Fruit fly (Drosophila melanogaster) whole organism, embryonic: Measurements from ENCODE around the gene msps.

ENCODE experiments used
- Adf1 ChIP-seq: fragments of 200-800 bp; sonication (Bioruptor generic); IDR thresholded peaks from 2 replicates; pipeline ENCODE4 v1.3.6; 2022; ENCODE audit warnings: missing biosample characterization, missing genetic modification characterization
- Awh ChIP-seq: fragments of 200-800 bp; sonication (Bioruptor generic); IDR thresholded peaks from 2 replicates; pipeline ENCODE4, ENCODE4 v1.3.6; 2022; ENCODE audit warnings: missing biosample characterization, missing genetic modification characterization
- Blimp-1 ChIP-seq: fragments of 200-800 bp; sonication (Bioruptor generic); optimal IDR thresholded peaks from 3 replicates; lab custom pipeline; 2018; ENCODE audit warnings: missing biosample characterization, missing genetic modification characterization, mild to moderate bottlenecking, moderate library complexity, missing genetic modification reagents
- CG10431 ChIP-seq: fragments of 200-800 bp; sonication (Bioruptor generic); optimal IDR thresholded peaks from 3 replicates; lab custom pipeline; 2018; ENCODE audit warnings: missing biosample characterization, mild to moderate bottlenecking, missing genetic modification characterization
- CG13123 ChIP-seq: fragments of 200-800 bp; sonication (Bioruptor generic); optimal IDR thresholded peaks from 2 replicates; lab custom pipeline; 2016; ENCODE audit warnings: missing biosample characterization, missing genetic modification characterization
- CG14710 ChIP-seq: fragments of 200-800 bp; sonication (Bioruptor generic); optimal IDR thresholded peaks from 3 replicates; lab custom pipeline; 2019; ENCODE audit warnings: missing biosample characterization, mild to moderate bottlenecking, missing genetic modification characterization, moderate library complexity
- CG15269 ChIP-seq: fragments of 200-800 bp; sonication (Bioruptor generic); optimal IDR thresholded peaks from 2 replicates; lab custom pipeline; 2018; ENCODE audit warnings: missing biosample characterization, mild to moderate bottlenecking, missing genetic modification characterization, moderate library complexity
- CG15601 ChIP-seq: fragments of 200-800 bp; sonication (Bioruptor generic); optimal IDR thresholded peaks from 3 replicates; lab custom pipeline; 2019; ENCODE audit warnings: missing biosample characterization, mild to moderate bottlenecking, missing genetic modification characterization, moderate library complexity
- CG17802 ChIP-seq: fragments of 200-800 bp; sonication (Bioruptor generic); optimal IDR thresholded peaks from 2 replicates; lab custom pipeline; 2018; ENCODE audit warnings: missing biosample characterization, mild to moderate bottlenecking, missing genetic modification characterization, moderate library complexity
- CG18262 ChIP-seq: fragments of 200-800 bp; optimal IDR thresholded peaks from 3 replicates; lab custom pipeline; 2019; ENCODE audit warnings: missing biosample characterization, mild to moderate bottlenecking, missing genetic modification characterization, moderate library complexity
- CG2202 ChIP-seq: fragments of 200-800 bp; sonication (Bioruptor generic); optimal IDR thresholded peaks from 2 replicates; lab custom pipeline; 2018; ENCODE audit warnings: missing biosample characterization, mild to moderate bottlenecking, missing genetic modification characterization
- CG3281 ChIP-seq: fragments of 200-800 bp; sonication (Bioruptor generic); optimal IDR thresholded peaks from 3 replicates; lab custom pipeline; 2017; ENCODE audit warnings: missing biosample characterization, mild to moderate bottlenecking, missing genetic modification characterization
- CG33557 ChIP-seq: fragments of 200-800 bp; sonication (Bioruptor generic); optimal IDR thresholded peaks from 2 replicates; lab custom pipeline; 2019; ENCODE audit warnings: missing biosample characterization, mild to moderate bottlenecking, missing genetic modification characterization, moderate library complexity
- CG6689 ChIP-seq: fragments of 200-800 bp; sonication (Bioruptor generic); IDR thresholded peaks from 2 replicates; pipeline ENCODE4 v1.3.6; 2022; ENCODE audit warnings: missing biosample characterization, missing genetic modification characterization
- CG8388 ChIP-seq: fragments of 200-800 bp; sonication (Bioruptor generic); optimal IDR thresholded peaks from 2 replicates; lab custom pipeline; 2019; ENCODE audit warnings: missing biosample characterization, mild to moderate bottlenecking, missing genetic modification characterization, moderate library complexity
- CG8765 ChIP-seq: fragments of 200-800 bp; sonication (Bioruptor generic); IDR thresholded peaks from 2 replicates; pipeline ENCODE4 v1.3.6; 2022; ENCODE audit warnings: missing biosample characterization, missing genetic modification characterization
- CHES-1-like ChIP-seq: fragments of 200-800 bp; sonication (Bioruptor generic); optimal IDR thresholded peaks from 2 replicates; lab custom pipeline; 2016; ENCODE audit warnings: missing biosample characterization, missing genetic modification characterization
- ERR ChIP-seq: fragments of 200-800 bp; sonication (Bioruptor generic); optimal IDR thresholded peaks from 2 replicates; lab custom pipeline; 2016; ENCODE audit warnings: missing biosample characterization, missing genetic modification characterization
- Fer2 ChIP-seq: fragments of 200-800 bp; sonication (Bioruptor generic); optimal IDR thresholded peaks from 2 replicates; lab custom pipeline; 2018; ENCODE audit warnings: missing biosample characterization, mild to moderate bottlenecking, missing genetic modification characterization, moderate library complexity
- Hr78 ChIP-seq, 2 experiments: fragments of 200-800 bp in 1 of 2; fragments of >200 bp in 1 of 2; sonication (Bioruptor generic) in 1 of 2; optimal IDR thresholded peaks; 2 replicates each; lab custom pipeline; 2017 to 2019; ENCODE audit warnings: missing biosample characterization in 2 of 2, missing genetic modification characterization in 2 of 2, mild to moderate bottlenecking in 1 of 2, moderate library complexity in 1 of 2
- Mrtf ChIP-seq: fragments of 200-800 bp; sonication (Bioruptor generic); IDR thresholded peaks from 3 replicates; pipeline ENCODE4 v1.3.6; 2022; ENCODE audit warnings: missing biosample characterization, missing genetic modification characterization
- Pdp1 ChIP-seq, 2 experiments: fragments of 200-800 bp; sonication (Bioruptor generic); optimal IDR thresholded peaks; 3 replicates each; lab custom pipeline; 2016; ENCODE audit warnings: missing biosample characterization in 2 of 2, missing genetic modification characterization in 2 of 2, mild to moderate bottlenecking in 1 of 2, moderate library complexity in 1 of 2
- Sox100B ChIP-seq: fragments of 200-800 bp; sonication (Bioruptor generic); optimal IDR thresholded peaks from 3 replicates; lab custom pipeline; 2018; ENCODE audit warnings: missing biosample characterization, mild to moderate bottlenecking, missing genetic modification characterization
- Vsx1 ChIP-seq: fragments of 200-800 bp; sonication (Bioruptor generic); optimal IDR thresholded peaks from 2 replicates; lab custom pipeline; 2017; ENCODE audit warnings: missing biosample characterization, mild to moderate bottlenecking, missing genetic modification characterization, missing genetic modification reagents
- abd-A ChIP-seq: fragments of 200-800 bp; sonication (Bioruptor generic); optimal IDR thresholded peaks from 3 replicates; lab custom pipeline; 2019; ENCODE audit warnings: missing biosample characterization, mild to moderate bottlenecking, missing genetic modification characterization, moderate library complexity
- bsh ChIP-seq, 2 experiments: fragments of 200-800 bp; sonication (Bioruptor generic); optimal IDR thresholded peaks; 2 replicates each; lab custom pipeline; 2017 to 2018; ENCODE audit warnings: mild to moderate bottlenecking in 2 of 2, missing biosample characterization in 2 of 2, missing genetic modification characterization in 2 of 2, moderate library complexity in 1 of 2
- crol ChIP-seq: fragments of 200-800 bp; sonication (Bioruptor generic); IDR thresholded peaks from 2 replicates; pipeline ENCODE4 v1.3.6; 2022; ENCODE audit warnings: missing biosample characterization, missing genetic modification characterization
- danr ChIP-seq: fragments of 200-800 bp; sonication (Bioruptor generic); IDR thresholded peaks from 2 replicates; pipeline ENCODE4 v1.3.6; 2022; ENCODE audit warnings: missing biosample characterization, missing genetic modification characterization
- dmrt11E ChIP-seq: fragments of 200-800 bp; sonication (Bioruptor generic); optimal IDR thresholded peaks from 3 replicates; lab custom pipeline; 2018; ENCODE audit warnings: missing biosample characterization, mild to moderate bottlenecking, missing genetic modification characterization, moderate library complexity
- eve ChIP-seq, 2 experiments: fragments of >200 bp; optimal IDR thresholded peaks; 2 replicates each; lab custom pipeline; 2017; ENCODE audit warnings: missing biosample characterization in 2 of 2, missing genetic modification characterization in 2 of 2
- fd64A ChIP-seq: fragments of 200-800 bp; sonication (Bioruptor generic); optimal IDR thresholded peaks from 3 replicates; lab custom pipeline; 2018; ENCODE audit warnings: missing biosample characterization, mild to moderate bottlenecking, missing genetic modification characterization
- gcm ChIP-seq: fragments of 200-800 bp; sonication (Bioruptor generic); optimal IDR thresholded peaks from 2 replicates; lab custom pipeline; 2019; ENCODE audit warnings: missing biosample characterization, mild to moderate bottlenecking, missing genetic modification characterization, moderate library complexity
- gem ChIP-seq: fragments of 200-800 bp; sonication (Bioruptor generic); optimal IDR thresholded peaks from 2 replicates; lab custom pipeline; 2019; ENCODE audit warnings: missing biosample characterization, mild to moderate bottlenecking, missing genetic modification characterization, moderate library complexity
- gsb-n ChIP-seq: fragments of 200-800 bp; sonication (Bioruptor generic); optimal IDR thresholded peaks from 3 replicates; lab custom pipeline; 2018; ENCODE audit warnings: missing biosample characterization, mild to moderate bottlenecking, missing genetic modification characterization
- hkb ChIP-seq, 2 experiments: fragments of 200-800 bp in 1 of 2; fragments of >200 bp in 1 of 2; sonication (Bioruptor generic) in 1 of 2; IDR thresholded peaks in 1 of 2; optimal IDR thresholded peaks in 1 of 2; 2 replicates each; pipeline versions ENCODE4 v1.3.6 to Lab custom; 2017 to 2022; ENCODE audit warnings: missing biosample characterization in 1 of 2, missing genetic modification characterization in 1 of 2
- insv ChIP-seq, 2 experiments: fragments of 200-800 bp; sonication (Bioruptor generic); optimal IDR thresholded peaks; 3 replicates each; lab custom pipeline; 2016 to 2018; ENCODE audit warnings: missing biosample characterization in 2 of 2, missing genetic modification characterization in 2 of 2
- ken ChIP-seq: fragments of 200-800 bp; sonication (Bioruptor generic); IDR thresholded peaks from 3 replicates; pipeline ENCODE4 v1.3.6; 2022; ENCODE audit warnings: missing biosample characterization, missing genetic modification characterization
- kni ChIP-seq: fragments of 200-800 bp; sonication (Bioruptor generic); optimal IDR thresholded peaks from 3 replicates; lab custom pipeline; 2017; ENCODE audit warnings: mild to moderate bottlenecking, missing biosample characterization, missing genetic modification reagents, missing genetic modification characterization
- lola ChIP-seq, 3 experiments: fragments of >200 bp in 2 of 3; fragments of 200-800 bp in 1 of 3; sonication (Bioruptor generic) in 1 of 3; optimal IDR thresholded peaks; 2 replicates each; lab custom pipeline; 2017 to 2019; ENCODE audit warnings: missing biosample characterization in 3 of 3, missing genetic modification characterization in 3 of 3, mild to moderate bottlenecking in 1 of 3, moderate library complexity in 1 of 3
- oc ChIP-seq: fragments of 200-800 bp; sonication (Bioruptor generic); optimal IDR thresholded peaks from 2 replicates; lab custom pipeline; 2018; ENCODE audit warnings: missing biosample characterization, mild to moderate bottlenecking, missing genetic modification characterization, moderate library complexity
- sd ChIP-seq: fragments of 200-800 bp; sonication (Bioruptor generic); optimal IDR thresholded peaks from 3 replicates; lab custom pipeline; 2018; ENCODE audit warnings: missing biosample characterization, mild to moderate bottlenecking, missing genetic modification characterization, moderate library complexity
- vvl ChIP-seq: fragments of 200-800 bp; sonication (Bioruptor generic); IDR thresholded peaks from 2 replicates; pipeline ENCODE4 v1.3.6; 2022; ENCODE audit warnings: missing biosample characterization, missing genetic modification characterization

Gene msps

DNA sequence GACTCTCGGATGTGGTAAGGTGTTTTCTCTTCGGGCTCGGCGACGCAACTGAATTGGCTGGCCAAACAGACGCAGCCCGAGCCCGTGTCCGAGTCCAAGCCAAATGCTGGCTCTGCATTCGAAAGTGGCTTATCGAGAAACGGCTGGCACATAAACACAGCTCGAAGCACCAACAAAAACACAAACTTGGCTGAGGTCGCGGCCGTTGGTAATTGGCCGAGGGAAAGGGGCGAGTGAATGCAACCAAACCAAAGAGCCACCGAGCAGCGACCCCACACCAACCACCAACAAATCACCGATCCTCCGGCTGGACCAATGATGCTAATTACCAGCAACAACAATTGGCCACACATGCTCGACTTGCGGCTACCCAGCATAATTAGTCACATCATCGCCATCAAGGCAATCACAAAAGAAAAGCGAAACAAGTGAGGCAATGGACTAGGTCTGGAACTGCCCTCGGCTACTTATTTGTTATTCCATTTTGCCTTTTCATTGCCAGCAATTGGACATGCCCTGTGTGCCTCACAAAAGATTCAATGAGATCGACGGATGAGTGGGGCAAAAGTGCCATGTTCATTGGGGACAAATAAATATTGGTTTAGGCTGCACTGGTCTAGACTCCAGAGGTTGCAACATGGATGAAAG, 30.5 kb downstream of the msps start, which contains the start of gene CG32855 (continued):
- TF ChIP-seq eve (GFP tag; optimal IDR thresholded peaks at IDR 0.05; lab: Kevin White, UChicago) (no peak), Hr78 (GFP tag; optimal IDR thresholded peaks at IDR 0.05; lab: Kevin White, UChicago) (peak in 1 of 2 experiments; percentile 71), CG8388 (GFP tag; lab: Kevin White, UChicago) (no peak), CHES-1-like (GFP tag; lab: Kevin White, UChicago) (no peak), dmrt11E (tag; lab: Kevin White, UChicago) (peak; percentile 13), Fer2 (tag; lab: Kevin White, UChicago) (no peak), vvl (GFP tag; lab: Robert Waterston, UW) (0 out of 2 replicates have a peak, but pooled peaks have one; percentile 20), CG3281 (GFP tag; lab: Kevin White, UChicago) (no peak), Adf1 (no peak)

DNA sequence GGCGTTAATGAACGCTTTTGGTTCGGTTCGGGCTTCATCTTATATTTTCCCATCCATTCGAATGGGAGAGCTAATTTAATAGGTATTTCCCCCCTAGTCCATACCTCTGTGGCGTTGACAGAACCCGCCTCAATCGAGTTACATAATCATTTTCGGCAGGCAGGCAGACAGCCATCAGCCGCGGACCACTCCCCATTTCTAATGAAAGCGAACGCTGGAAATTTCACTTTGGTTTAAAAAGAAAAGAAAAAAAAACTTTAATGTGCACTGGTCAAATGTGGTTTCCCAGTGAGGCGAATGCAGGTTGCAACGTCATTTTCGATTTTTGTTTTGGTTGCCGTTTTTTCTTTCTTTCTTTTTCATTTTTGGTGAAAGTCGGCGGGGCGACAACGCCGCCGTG, 31.8 kb downstream of the msps start:
- TF ChIP-seq sd (peak; percentile 5), CG17802 (tag; lab: Kevin White, UChicago) (no peak), CG2202 (tag; lab: Kevin White, UChicago) (peak; percentile 21), crol (peak; percentile 30; the same call in 1 of the 2 replicates), Awh (GFP tag; lab: Robert Waterston, UW) (peak; percentile 81), ERR (GFP tag; lab: Kevin White, UChicago) (no peak), CG10431 (GFP tag; lab: Kevin White, UChicago) (peak; percentile 46), danr (no peak), CG18262 (peak; percentile 22), gem (no peak), hkb (optimal IDR thresholded peaks at IDR 0.05; lab: Kevin White, UChicago) (no peak), hkb (GFP tag; IDR thresholded peaks at IDR 0.05; lab: Robert Waterston, UW) (no peak), fd64A (GFP tag; lab: Kevin White, UChicago) (no peak), ken (GFP tag; lab: Robert Waterston, UW) (0 out of 3 replicates have a peak, but pooled peaks have one; percentile 21), CG8765 (no peak), insv (GFP tag; optimal IDR thresholded peaks at IDR 0.05; lab: Kevin White, UChicago) (no peak), Hr78 (GFP tag; optimal IDR thresholded peaks at IDR 0.05; lab: Kevin White, UChicago) (no peak), Sox100B (GFP tag; lab: Kevin White, UChicago) (no peak), kni (GFP tag; lab: Kevin White, UChicago) (peak; percentile 85), lola (GFP tag; optimal IDR thresholded peaks at IDR 0.05; lab: Kevin White, UChicago) (peak in 1 of 3 experiments; percentile 3), Mrtf (GFP tag; lab: Robert Waterston, UW) (no peak), oc (tag; lab: Kevin White, UChicago) (peak; percentile 39), Pdp1 (GFP tag; optimal IDR thresholded peaks at IDR 0.05; lab: Kevin White, UChicago) (peak in 1 of 2 experiments; percentile 93), gsb-n (tag; lab: Kevin White, UChicago) (peak; percentile 49), CG14710 (peak; percentile 1), CG13123 (GFP tag; lab: Kevin White, UChicago) (no peak), Vsx1 (peak; percentile 50), gcm (GFP tag; lab: Kevin White, UChicago) (peak; percentile 2), CG6689 (GFP tag; lab: Robert Waterston, UW) (no peak), abd-A (tag; lab: Kevin White, UChicago) (peak; percentile 43), CG33557 (peak; percentile 72), Blimp-1 (GFP tag; lab: Kevin White, UChicago) (peak; percentile 100), vvl (GFP tag; lab: Robert Waterston, UW) (0 out of 2 replicates have a peak, but pooled peaks have one; percentile 31), bsh (GFP tag; optimal IDR thresholded peaks at IDR 0.05; lab: Kevin White, UChicago) (peak in 1 of 2 experiments; percentile 32), CG15269 (tag; lab: Kevin White, UChicago) (no peak), CG15601 (peak; percentile 25)
